Worm (Caenorhabditis elegans) whole organism, L4 larva: ENCODE data around the gene exc-1.

Experiments used
- R02D3.7 ChIP-seq: fragments of 150-350 bp; sonication (generic microtip); optimal IDR thresholded peaks from 3 replicates; lab custom pipeline; 2014; ENCODE audit warnings: missing biosample characterization, missing genetic modification characterization
- T26A8.4 ChIP-seq: fragments of 200-800 bp; sonication (Bioruptor generic); IDR thresholded peaks from 2 replicates; pipeline ENCODE4 v1.3.6; 2022; ENCODE audit warnings: missing genetic modification characterization, missing compliant biosample characterization
- Y48G9A.11 ChIP-seq: fragments of 200-800 bp; sonication (Bioruptor generic); IDR thresholded peaks from 2 replicates; pipeline ENCODE4 v1.3.6; 2022; ENCODE audit warnings: missing genetic modification reagents, missing genetic modification characterization, missing compliant biosample characterization
- Y5F2A.4 ChIP-seq: fragments of 200-800 bp; sonication (Bioruptor generic); optimal IDR thresholded peaks from 2 replicates; lab custom pipeline; 2018; ENCODE audit warnings: mild to moderate bottlenecking, missing genetic modification characterization, missing compliant biosample characterization
- aha-1 ChIP-seq: fragments of 150-350 bp; peaks from one replicate; lab custom pipeline; 2014; ENCODE audit warnings: missing biosample characterization, missing genetic modification characterization
- ceh-32 ChIP-seq: sonication (generic microtip); optimal IDR thresholded peaks from 2 replicates; lab custom pipeline; 2016; ENCODE audit warnings: mild to moderate bottlenecking, missing genetic modification characterization, missing compliant biosample characterization; ENCODE audit not compliant: poor library complexity
- ceh-44 ChIP-seq: fragments of 200-800 bp; sonication (Bioruptor generic); IDR thresholded peaks from 2 replicates; pipeline ENCODE4 v1.3.6; 2022; ENCODE audit warnings: missing genetic modification reagents, missing genetic modification characterization, missing compliant biosample characterization
- ceh-82 ChIP-seq: sonication (generic microtip); optimal IDR thresholded peaks from 2 replicates; lab custom pipeline; 2017; ENCODE audit warnings: missing biosample characterization, missing genetic modification characterization
- ctbp-1 ChIP-seq: fragments of 200-800 bp; sonication (Bioruptor generic); IDR thresholded peaks from 2 replicates; pipeline ENCODE4 v1.3.6; 2022; ENCODE audit warnings: missing genetic modification reagents, missing genetic modification characterization, missing compliant biosample characterization
- daf-16 ChIP-seq, 3 experiments: sonication (generic microtip); optimal IDR thresholded peaks; 2 replicates each; lab custom pipeline; 2016 to 2017; ENCODE audit warnings: missing genetic modification characterization in 3 of 3, missing genetic modification reagents in 3 of 3, mild to moderate bottlenecking in 2 of 3, missing compliant biosample characterization in 2 of 3, missing biosample characterization in 1 of 3, moderate library complexity in 1 of 3
- daf-19 ChIP-seq: fragments of 200-800 bp; sonication (Bioruptor generic); conservative IDR thresholded peaks from 2 replicates; pipeline ENCODE4 v1.3.6; 2022; ENCODE audit warnings: missing genetic modification characterization, missing compliant biosample characterization
- dpl-1 ChIP-seq: fragments of 150-350 bp; optimal IDR thresholded peaks from 2 replicates; lab custom pipeline; 2014; ENCODE audit warnings: missing biosample characterization, missing genetic modification reagents, missing genetic modification characterization
- dve-1 ChIP-seq: sonication (generic microtip); optimal IDR thresholded peaks from 2 replicates; lab custom pipeline; 2017; ENCODE audit warnings: antibody characterized with exemption, mild to moderate bottlenecking, missing genetic modification characterization, missing compliant biosample characterization; ENCODE audit not compliant: insufficient read depth
- egl-27 ChIP-seq: sonication (generic microtip); optimal IDR thresholded peaks from 3 replicates; lab custom pipeline; 2017; ENCODE audit warnings: missing biosample characterization, missing genetic modification reagents, missing genetic modification characterization
- hlh-11 ChIP-seq: fragments of 200-800 bp; sonication (Bioruptor generic); optimal IDR thresholded peaks from 2 replicates; lab custom pipeline; 2018; ENCODE audit warnings: mild to moderate bottlenecking, missing genetic modification characterization, missing compliant biosample characterization
- hlh-30 ChIP-seq: sonication (generic microtip); optimal IDR thresholded peaks from 2 replicates; lab custom pipeline; 2017; ENCODE audit warnings: antibody characterized with exemption, mild to moderate bottlenecking, missing genetic modification characterization, missing compliant biosample characterization; ENCODE audit not compliant: insufficient read depth
- lin-1 ChIP-seq: fragments of 200-800 bp; sonication (Bioruptor generic); IDR thresholded peaks from 2 replicates; pipeline ENCODE4 v1.3.6; 2022; ENCODE audit warnings: missing genetic modification reagents, missing genetic modification characterization, missing compliant biosample characterization
- lin-15B ChIP-seq: fragments of 150-350 bp; sonication (generic microtip); optimal IDR thresholded peaks from 3 replicates; lab custom pipeline; 2014; ENCODE audit warnings: missing biosample characterization, missing genetic modification characterization
- lin-38 ChIP-seq: fragments of 200-800 bp; sonication (Bioruptor generic); IDR thresholded peaks from 2 replicates; pipeline ENCODE4 v1.3.6; 2022; ENCODE audit warnings: missing genetic modification reagents, missing genetic modification characterization, missing compliant biosample characterization
- lin-39 ChIP-seq: fragments of 150-350 bp; optimal IDR thresholded peaks from 2 replicates; lab custom pipeline; 2014; ENCODE audit warnings: missing biosample characterization, missing genetic modification reagents, missing genetic modification characterization
- lir-3 ChIP-seq: sonication (generic microtip); optimal IDR thresholded peaks from 2 replicates; lab custom pipeline; 2016; ENCODE audit warnings: mild to moderate bottlenecking, missing genetic modification characterization, missing compliant biosample characterization
- mep-1 ChIP-seq: fragments of 150-350 bp; sonication (generic microtip); optimal IDR thresholded peaks from 3 replicates; lab custom pipeline; 2014; ENCODE audit warnings: missing biosample characterization, missing genetic modification characterization
- mes-2 ChIP-seq: sonication (generic microtip); optimal IDR thresholded peaks from 2 replicates; lab custom pipeline; 2016; ENCODE audit warnings: missing genotype, mild to moderate bottlenecking, missing genetic modification characterization, missing compliant biosample characterization; ENCODE audit not compliant: poor library complexity, severe bottlenecking
- nhr-102 ChIP-seq: sonication (generic microtip); optimal IDR thresholded peaks from 2 replicates; lab custom pipeline; 2016; ENCODE audit warnings: mild to moderate bottlenecking, missing genetic modification characterization, moderate library complexity, missing compliant biosample characterization
- nhr-11 ChIP-seq: fragments of 150-350 bp; optimal IDR thresholded peaks from 2 replicates; lab custom pipeline; 2014; ENCODE audit warnings: missing biosample characterization, missing genetic modification characterization
- nhr-28 ChIP-seq: fragments of 150-350 bp; optimal IDR thresholded peaks from 2 replicates; lab custom pipeline; 2014; ENCODE audit warnings: missing biosample characterization, missing genetic modification characterization
- nhr-42 ChIP-seq: fragments of 200-800 bp; sonication (Bioruptor generic); IDR thresholded peaks from 2 replicates; pipeline ENCODE4 v1.3.6; 2022; ENCODE audit warnings: missing genetic modification characterization, missing compliant biosample characterization
- nhr-6 ChIP-seq: fragments of 150-350 bp; optimal IDR thresholded peaks from 2 replicates; lab custom pipeline; 2014; ENCODE audit warnings: missing biosample characterization, missing genetic modification characterization
- nhr-77 ChIP-seq: fragments of 150-350 bp; optimal IDR thresholded peaks from 2 replicates; lab custom pipeline; 2014; ENCODE audit warnings: missing biosample characterization, missing genetic modification characterization
- rbr-2 ChIP-seq: sonication (generic microtip); optimal IDR thresholded peaks from 2 replicates; lab custom pipeline; 2016; ENCODE audit warnings: missing genotype, missing genetic modification characterization, missing compliant biosample characterization
- saeg-2 ChIP-seq: fragments of 200-800 bp; sonication (Bioruptor generic); IDR thresholded peaks from 2 replicates; pipeline ENCODE4 v1.3.6; 2022; ENCODE audit warnings: missing genetic modification reagents, missing genetic modification characterization, missing compliant biosample characterization
- skn-1 ChIP-seq: fragments of 150-350 bp; optimal IDR thresholded peaks from 2 replicates; lab custom pipeline; 2014; ENCODE audit warnings: missing biosample characterization, missing genetic modification characterization
- snpc-1.2 ChIP-seq: fragments of 200-800 bp; sonication (Bioruptor generic); IDR thresholded peaks from 2 replicates; pipeline ENCODE4 v1.3.6; 2022; ENCODE audit warnings: missing genetic modification reagents, missing genetic modification characterization, missing compliant biosample characterization
- tag-97 ChIP-seq: fragments of 200-800 bp; sonication (Bioruptor generic); IDR thresholded peaks from 2 replicates; pipeline ENCODE4 v1.3.6; 2022; ENCODE audit warnings: missing genetic modification characterization, missing compliant biosample characterization
- tra-1 ChIP-seq: fragments of 200-800 bp; sonication (Bioruptor generic); IDR thresholded peaks from 2 replicates; pipeline ENCODE4 v1.3.6; 2022; ENCODE audit warnings: missing genetic modification reagents, missing genetic modification characterization, missing compliant biosample characterization
- unc-62 ChIP-seq, 3 experiments: fragments of 150-350 bp in 1 of 3; sonication (generic microtip); optimal IDR thresholded peaks in 2 of 3; peaks in 1 of 3; 1 replicate in 1 of 3; 2 replicates in 2 of 3; lab custom pipeline; 2014 to 2017; ENCODE audit warnings: missing biosample characterization in 3 of 3, missing genetic modification characterization in 3 of 3, missing genetic modification reagents in 3 of 3, missing genotype in 1 of 3
- zfp-2 ChIP-seq: sonication (generic microtip); optimal IDR thresholded peaks from 2 replicates; lab custom pipeline; 2016; ENCODE audit warnings: mild to moderate bottlenecking, missing genetic modification characterization, missing compliant biosample characterization
- zip-2 ChIP-seq: fragments of 150-350 bp; optimal IDR thresholded peaks from 2 replicates; lab custom pipeline; 2014; ENCODE audit warnings: missing biosample characterization, missing genetic modification characterization
- ztf-11 ChIP-seq: fragments of 150-350 bp; optimal IDR thresholded peaks from 2 replicates; lab custom pipeline; 2014; ENCODE audit warnings: missing biosample characterization, missing genetic modification characterization
- ztf-7 ChIP-seq: fragments of 150-350 bp; optimal IDR thresholded peaks from 2 replicates; lab custom pipeline; 2014; ENCODE audit warnings: missing biosample characterization, missing genetic modification characterization

Gene exc-1

DNA sequence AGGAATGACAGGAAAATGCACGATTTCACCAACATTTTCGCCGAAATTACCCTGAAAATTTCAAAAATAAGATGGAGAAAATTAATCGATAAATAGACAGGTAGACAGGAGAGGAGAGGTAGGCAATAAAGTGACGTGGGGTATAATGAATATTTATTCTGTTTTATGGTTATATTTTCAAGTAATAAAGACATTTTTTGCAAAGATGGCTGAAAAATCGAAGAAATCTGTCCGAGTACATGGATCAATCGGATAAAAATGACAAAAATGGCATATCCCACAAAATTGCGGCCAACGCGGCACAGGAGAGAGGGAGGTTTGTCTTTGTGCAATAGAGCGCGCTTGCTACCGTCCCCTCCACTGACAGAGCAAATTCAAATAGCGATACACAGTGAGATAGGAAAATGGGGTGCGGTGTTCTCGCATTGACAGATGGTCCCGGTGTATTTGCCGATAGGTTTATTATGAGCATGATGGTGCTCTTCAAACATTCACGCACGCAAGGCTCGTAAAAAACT is 30.7 kb upstream of the exc-1 start, which contains the start of gene zipt-7.2:
TSS of gene zipt-7.2 (minus strand) at position 51 of the 518 bp plus-strand sequence.
- no peak for TF ChIP-seq R02D3.7 (tag; lab: Kevin White, UChicago)
- TF ChIP-seq daf-19 (GFP tag; lab: Robert Waterston, UW) = no peak
- no peak for TF ChIP-seq nhr-11 (tag; lab: Kevin White, UChicago)
- TF ChIP-seq Y5F2A.4 (GFP tag; lab: Kevin White, UChicago) = no peak
- no peak for TF ChIP-seq rbr-2 (tag; lab: Kevin White, UChicago)
- TF ChIP-seq dve-1 (tag; lab: Kevin White, UChicago) = no peak
- TF ChIP-seq zip-2 (tag; lab: Kevin White, UChicago) = no peak
- TF ChIP-seq ctbp-1 (GFP tag; lab: Robert Waterston, UW) = no peak
- TF ChIP-seq snpc-1.2 (GFP tag; lab: Robert Waterston, UW) = no peak
- no peak for TF ChIP-seq mep-1 (tag; lab: Kevin White, UChicago)
- peak; percentile 63 for TF ChIP-seq mes-2 (tag; lab: Kevin White, UChicago)
- TF ChIP-seq lin-38 (GFP tag; lab: Robert Waterston, UW) = peak; percentile 89
- no peak for TF ChIP-seq lin-39 (tag; lab: Kevin White, UChicago)
- TF ChIP-seq daf-16 (GFP tag; optimal IDR thresholded peaks at IDR 0.05; lab: Kevin White, UChicago) = no peak
- no peak for TF ChIP-seq daf-16 (tag; optimal IDR thresholded peaks at IDR 0.05; lab: Kevin White, UChicago)
- no peak for TF ChIP-seq nhr-77 (tag; lab: Kevin White, UChicago)
- no peak for TF ChIP-seq lin-1
- TF ChIP-seq Y48G9A.11 (GFP tag; lab: Robert Waterston, UW) = no peak
- TF ChIP-seq ceh-32 (tag; lab: Kevin White, UChicago) = no peak
- TF ChIP-seq saeg-2 (GFP tag; lab: Robert Waterston, UW) = no peak
- peak in 1 of 2 experiments; percentile 44 for TF ChIP-seq unc-62 (GFP tag; optimal IDR thresholded peaks at IDR 0.05 in 1 of 2; lab: Kevin White, UChicago)
- TF ChIP-seq unc-62 (tag; optimal IDR thresholded peaks at IDR 0.05; lab: Kevin White, UChicago) = no peak
- no peak for TF ChIP-seq zfp-2 (tag; lab: Kevin White, UChicago)
- TF ChIP-seq aha-1 (tag; lab: Kevin White, UChicago) = peak; percentile 87
- TF ChIP-seq T26A8.4 (GFP tag; lab: Robert Waterston, UW) = no peak
- TF ChIP-seq tra-1 (GFP tag; lab: Robert Waterston, UW) = no peak
- no peak for TF ChIP-seq ceh-44 (GFP tag; lab: Robert Waterston, UW)
- TF ChIP-seq hlh-11 (tag; lab: Kevin White, UChicago) = peak; percentile 28
- no peak for TF ChIP-seq tag-97 (GFP tag; lab: Robert Waterston, UW)
- no peak for TF ChIP-seq lir-3 (tag; lab: Kevin White, UChicago)
- TF ChIP-seq nhr-102 (tag; lab: Kevin White, UChicago) = no peak
- TF ChIP-seq nhr-42 = no peak
- TF ChIP-seq nhr-28 (tag; lab: Kevin White, UChicago) = peak; percentile 13
- no peak for TF ChIP-seq ceh-82 (tag; lab: Kevin White, UChicago)
- no peak for TF ChIP-seq ztf-7 (tag; lab: Kevin White, UChicago)
- no peak for TF ChIP-seq dpl-1 (GFP tag; lab: Kevin White, UChicago)
- TF ChIP-seq hlh-30 (tag; lab: Kevin White, UChicago) = no peak
- no peak for TF ChIP-seq nhr-6
- TF ChIP-seq ztf-11 (tag; lab: Kevin White, UChicago) = no peak

DNA sequence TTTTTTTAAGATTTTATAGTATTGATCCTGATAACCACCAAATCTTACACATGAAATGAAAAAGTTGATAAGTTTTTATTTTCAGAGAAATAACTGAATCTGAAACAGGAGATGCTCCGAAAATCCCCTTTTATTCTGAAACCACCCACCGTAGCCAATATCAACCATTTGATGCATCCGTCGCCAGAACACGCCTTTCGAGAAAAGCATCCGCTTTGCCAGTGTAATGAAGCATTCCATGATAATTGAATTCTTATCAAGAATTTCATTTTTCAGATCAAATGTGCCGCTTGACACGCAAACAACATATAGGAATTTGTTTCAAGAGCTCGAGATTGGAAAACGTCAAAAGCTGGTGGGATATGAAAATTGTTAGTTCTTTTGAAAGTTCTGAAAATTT is 27.6 kb upstream of the exc-1 start, which contains the start of gene tbh-1:
TSS of gene tbh-1 (minus strand) at position 101 of the 400 bp plus-strand sequence.
- no peak for TF ChIP-seq egl-27 (tag; lab: Kevin White, UChicago)
- no peak for TF ChIP-seq nhr-102 (tag; lab: Kevin White, UChicago)
- TF ChIP-seq lin-15B = no peak
- no peak for TF ChIP-seq skn-1
